Fruit fly (Drosophila melanogaster) S2 (cell line): ENCODE results near the gene ppk30.

Source experiments
- CG8478 ChIP-seq: fragments of >200 bp; optimal IDR thresholded peaks from 2 replicates; lab custom pipeline; 2018
- CTCF ChIP-seq, 2 experiments: fragments of >200 bp; optimal IDR thresholded peaks; 2 replicates each; lab custom pipeline; 2018

ppk30 gene

dm6 chr3R:29668777-29669176 is at the start of gene ppk30, which contains the start of gene ppk20:
Gene ppk30, plus strand, starts transcription at chr3R:29669149.
Gene ppk20, minus strand, starts transcription at chr3R:29668877.
- TF ChIP-seq CG8478 (no peak), CTCF (optimal IDR thresholded peaks at IDR 0.05; lab: Kevin White, UChicago) (no peak)

- no peak for TF ChIP-seq CTCF (optimal IDR thresholded peaks at IDR 0.05; lab: Kevin White, UChicago)
- TF ChIP-seq CG8478: no peak
Measured at dm6 chr3R:29620712-29621479, 48.1 kb upstream of the ppk30 start.

dm6 chr3R:29625883-29626282 is 43.1 kb upstream of the ppk30 start:
- TF ChIP-seq CTCF (optimal IDR thresholded peaks at IDR 0.05; lab: Kevin White, UChicago): no peak
- no peak for TF ChIP-seq CG8478

DNA sequence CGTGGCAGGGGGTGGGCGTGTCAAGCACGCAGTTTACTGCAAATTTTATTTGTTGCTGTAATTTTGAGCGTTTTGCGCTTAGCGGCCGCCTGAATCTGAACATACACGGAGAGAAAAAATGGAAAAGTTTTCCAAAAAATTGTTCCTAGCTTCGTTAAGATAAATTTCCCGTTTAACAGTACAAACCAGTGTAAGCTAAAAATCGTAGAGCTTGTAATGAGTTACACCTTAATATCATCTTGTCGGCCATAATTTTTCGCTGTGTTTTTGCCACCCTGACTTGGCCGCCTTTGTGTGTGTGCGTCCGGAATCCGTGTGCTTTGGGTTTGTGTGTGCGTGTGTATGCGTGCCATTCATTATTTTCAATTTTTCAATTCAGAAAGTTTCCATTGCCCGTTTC is 17.5 kb upstream of the ppk30 start:
- TF ChIP-seq CG8478 (no peak), CTCF (optimal IDR thresholded peaks at IDR 0.05; lab: Kevin White, UChicago) (no peak)

DNA sequence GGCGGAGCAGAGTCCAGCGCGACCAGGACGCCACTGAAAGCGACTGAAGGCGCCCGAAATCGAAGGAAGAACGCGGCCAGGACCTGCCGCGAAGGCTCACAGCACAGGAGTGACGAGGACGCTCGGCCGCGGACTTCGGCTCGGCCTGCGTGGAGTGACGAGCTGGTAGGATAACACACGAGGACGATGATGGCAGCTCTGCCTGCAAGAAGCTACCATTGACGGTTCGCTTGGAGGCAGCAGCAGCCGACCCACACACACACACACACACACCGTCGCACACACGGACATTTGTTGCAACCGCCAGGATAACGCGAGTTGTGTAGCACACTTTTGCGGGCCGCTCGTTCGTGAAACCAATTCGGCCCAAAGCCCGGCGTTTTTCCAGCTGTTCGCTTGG is 9.0 kb upstream of the ppk30 start, which contains the start of gene Dop1R2:
Gene Dop1R2 (minus strand): TSS at position 35 of the 400 bp plus-strand sequence.
- no peak for TF ChIP-seq CG8478
- no peak for TF ChIP-seq CTCF (optimal IDR thresholded peaks at IDR 0.05; lab: Kevin White, UChicago)

DNA sequence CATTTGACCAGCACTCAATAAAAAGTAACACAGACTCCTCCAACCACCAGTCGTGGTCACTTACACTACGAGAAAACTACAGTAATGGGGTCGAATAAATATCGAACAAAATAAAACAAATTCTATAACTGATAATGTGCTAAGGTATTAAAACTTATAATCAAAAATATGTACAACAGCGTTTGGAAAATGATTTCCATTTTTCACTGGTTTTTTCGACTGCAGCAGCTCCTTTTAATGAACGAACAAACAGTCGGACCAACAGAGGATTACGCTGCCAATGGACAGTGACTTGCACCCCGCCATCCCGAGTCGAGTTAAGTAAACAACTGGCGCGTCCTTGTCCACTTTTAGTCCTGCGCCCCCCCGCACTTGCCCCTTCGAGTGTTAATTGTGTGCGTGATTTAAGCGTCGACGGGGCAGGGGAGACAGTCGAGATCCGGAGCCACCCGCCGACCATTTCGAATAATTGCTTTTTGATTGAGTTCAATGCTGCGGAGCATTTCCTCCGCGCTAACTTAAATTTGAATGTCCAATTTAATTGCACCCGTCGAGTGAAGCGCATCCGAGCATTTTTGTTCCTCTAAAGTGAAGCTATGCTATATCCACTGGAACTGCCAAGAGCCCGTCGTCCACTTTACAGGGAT is 4.6 kb upstream of the ppk30 start, which contains the start of gene ppk21:
Gene ppk21 (plus strand): TSS at position 597 of the 647 bp plus-strand sequence.
- TF ChIP-seq CTCF (optimal IDR thresholded peaks at IDR 0.05; lab: Kevin White, UChicago) (no peak), CG8478 (no peak)

DNA sequence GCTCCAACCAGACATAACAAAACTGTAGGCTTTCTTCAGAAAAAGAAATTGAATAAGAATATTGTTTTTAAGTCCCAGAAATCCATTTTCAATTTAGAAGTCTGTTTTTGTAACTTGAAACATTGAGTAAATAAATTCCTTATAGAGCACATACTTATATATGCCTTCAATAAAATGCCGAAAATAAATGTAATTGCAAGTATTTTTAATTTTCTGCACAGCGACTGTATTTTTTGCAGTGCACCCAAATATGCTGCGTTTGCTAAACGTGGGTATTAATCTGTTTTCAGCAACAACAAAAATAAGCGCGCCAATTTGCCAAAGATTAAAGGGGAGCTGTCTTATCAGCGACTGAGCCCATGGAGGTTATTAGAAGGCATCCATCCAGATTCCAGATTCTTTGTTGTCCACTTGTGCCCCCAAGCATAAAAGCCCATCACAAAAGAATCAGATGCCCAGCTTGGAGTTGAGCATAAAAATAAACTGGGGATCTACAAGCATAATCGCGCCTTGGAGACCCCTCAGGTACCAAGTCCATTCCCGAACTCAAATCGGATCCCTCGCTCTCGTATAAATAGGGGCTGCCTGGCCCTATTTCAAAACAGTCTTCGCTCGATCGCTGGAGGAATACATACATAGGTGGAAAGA is 2.2 kb downstream of the ppk30 start, which contains the start of gene Obp99a:
Gene Obp99a (plus strand): TSS at position 598 of the 648 bp plus-strand sequence.
- no peak for TF ChIP-seq CTCF (optimal IDR thresholded peaks at IDR 0.05; lab: Kevin White, UChicago)
- TF ChIP-seq CG8478: no peak

DNA sequence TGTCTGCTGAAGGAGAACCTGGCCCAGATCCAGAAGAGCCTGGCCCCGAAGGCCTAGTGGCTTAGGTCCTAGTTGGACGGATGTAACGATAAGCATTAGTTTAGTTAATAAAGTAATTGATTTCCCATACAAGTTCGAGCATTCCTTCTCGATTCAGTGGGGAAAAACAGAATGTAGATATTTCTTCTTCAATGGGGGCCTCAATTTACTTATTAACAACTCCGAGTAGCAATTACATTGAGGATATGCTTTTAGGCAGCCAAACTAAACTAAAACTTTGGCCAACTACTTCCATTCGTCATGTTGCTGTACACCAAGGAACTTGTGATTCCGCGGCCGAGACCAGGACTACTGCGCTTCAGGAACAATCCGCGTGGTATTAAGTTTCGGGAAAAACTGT is 3.2 kb downstream of the ppk30 start, which contains the start of gene ppk19:
Gene ppk19 (plus strand): TSS at position 301 of the 400 bp plus-strand sequence.
- TF ChIP-seq CTCF (optimal IDR thresholded peaks at IDR 0.05; lab: Kevin White, UChicago) (no peak), CG8478 (no peak)

DNA sequence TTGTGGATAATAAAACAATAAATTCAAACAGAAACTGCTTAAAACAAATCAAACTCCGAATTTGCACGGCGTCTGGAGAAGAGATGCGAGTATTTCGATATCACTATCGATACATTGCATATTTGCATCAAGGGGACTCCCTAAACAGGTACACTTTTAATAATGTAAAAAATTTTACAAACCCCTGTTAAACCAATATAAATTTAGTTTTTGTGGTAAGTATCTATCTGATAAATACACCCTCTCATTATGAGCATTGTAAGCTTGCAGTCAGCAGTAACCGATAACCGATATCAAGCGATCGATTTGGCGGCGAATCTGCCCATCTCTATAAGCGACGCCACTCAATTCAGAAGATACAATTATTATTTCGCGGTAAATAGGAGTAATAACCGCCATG is 6.4 kb downstream of the ppk30 start, which contains the start of the genes Bub3 and Cap-D2:
Gene Bub3 (minus strand): TSS at position 89 of the 400 bp plus-strand sequence.
Gene Cap-D2 (plus strand): TSS at position 319 of the 400 bp plus-strand sequence.
- no peak for TF ChIP-seq CG8478
- no peak for TF ChIP-seq CTCF (optimal IDR thresholded peaks at IDR 0.05; lab: Kevin White, UChicago)

dm6 chr3R:29681241-29681640 is 12.3 kb downstream of the ppk30 start:
- TF ChIP-seq CTCF (optimal IDR thresholded peaks at IDR 0.05; lab: Kevin White, UChicago) (no peak), CG8478 (no peak)

dm6 chr3R:29682152-29682600 is 13.2 kb downstream of the ppk30 start, which contains the start of the genes CG7582 and Gycalpha99B:
Gene CG7582, minus strand, starts transcription at chr3R:29682278.
Gene Gycalpha99B, plus strand, starts transcription at chr3R:29682503.
- TF ChIP-seq CG8478: no peak
- peak in 1 of 2 experiments; percentile 13 for TF ChIP-seq CTCF (optimal IDR thresholded peaks at IDR 0.05; lab: Kevin White, UChicago)

dm6 chr3R:29686698-29687097 is 17.7 kb downstream of the ppk30 start:
- TF ChIP-seq CG8478: no peak
- TF ChIP-seq CTCF (optimal IDR thresholded peaks at IDR 0.05; lab: Kevin White, UChicago): no peak

dm6 chr3R:29689211-29689610 is 20.3 kb downstream of the ppk30 start, which contains the start of gene Obp99c:
Gene Obp99c, minus strand, starts transcription at chr3R:29689311.
- TF ChIP-seq CG8478: no peak
- no peak for TF ChIP-seq CTCF (optimal IDR thresholded peaks at IDR 0.05; lab: Kevin White, UChicago)

DNA sequence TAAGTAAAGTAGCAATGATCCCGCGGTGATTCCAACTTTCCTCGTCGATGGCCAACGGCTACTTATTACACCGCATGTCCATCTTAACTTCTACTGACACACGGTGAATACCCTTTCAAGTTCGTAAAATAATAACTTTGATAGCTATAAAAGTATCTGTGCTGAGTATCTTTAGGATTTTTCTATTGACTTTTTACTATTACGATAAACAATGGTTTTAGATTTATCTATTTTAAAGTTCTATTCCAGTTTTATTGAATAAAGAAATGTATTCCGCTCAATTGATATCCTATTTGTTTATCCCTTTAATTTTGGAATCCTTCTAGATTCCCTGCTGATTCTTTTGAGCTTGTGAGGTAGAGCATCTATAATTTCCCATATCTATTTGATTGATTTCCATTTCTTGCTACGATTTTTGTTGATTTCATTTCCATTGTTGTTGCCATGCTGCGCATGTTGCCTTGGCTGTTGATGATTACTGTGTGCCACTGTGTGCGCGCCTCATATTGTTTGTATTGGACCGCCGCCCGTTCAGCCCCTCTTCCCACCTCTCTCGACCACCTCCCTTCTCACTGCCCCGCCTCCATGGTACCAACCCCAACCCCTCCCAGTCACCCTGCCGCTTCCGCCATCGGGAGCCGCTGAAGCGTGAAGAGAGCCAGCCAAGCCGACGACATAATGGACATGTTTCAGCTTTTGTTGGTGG is 21.0 kb downstream of the ppk30 start:
- TF ChIP-seq CTCF (optimal IDR thresholded peaks at IDR 0.05; lab: Kevin White, UChicago): no peak
- TF ChIP-seq CG8478: no peak

DNA sequence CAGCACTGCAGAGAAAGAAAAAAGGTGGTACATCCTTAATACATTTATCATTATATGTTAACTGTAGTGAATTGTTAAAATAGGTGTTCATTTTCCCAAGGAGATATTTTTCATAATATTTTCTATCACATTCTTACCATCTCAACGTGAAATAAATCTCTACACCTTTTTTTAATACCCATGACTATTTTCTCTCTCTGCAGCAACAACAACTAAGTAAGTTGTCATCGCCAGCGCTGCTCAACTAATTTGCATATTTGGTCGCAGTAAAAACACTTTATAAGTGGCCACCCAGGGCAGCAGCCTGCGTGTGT is 21.5 kb downstream of the ppk30 start:
- TF ChIP-seq CTCF (optimal IDR thresholded peaks at IDR 0.05; lab: Kevin White, UChicago): no peak
- no peak for TF ChIP-seq CG8478
